Fruit fly (Drosophila melanogaster): ENCODE measurements around the gene CG1792.
A peak's percentile ranks its signal among the peaks of the same experiment; 100 is the strongest.

CG1792 gene

DNA sequence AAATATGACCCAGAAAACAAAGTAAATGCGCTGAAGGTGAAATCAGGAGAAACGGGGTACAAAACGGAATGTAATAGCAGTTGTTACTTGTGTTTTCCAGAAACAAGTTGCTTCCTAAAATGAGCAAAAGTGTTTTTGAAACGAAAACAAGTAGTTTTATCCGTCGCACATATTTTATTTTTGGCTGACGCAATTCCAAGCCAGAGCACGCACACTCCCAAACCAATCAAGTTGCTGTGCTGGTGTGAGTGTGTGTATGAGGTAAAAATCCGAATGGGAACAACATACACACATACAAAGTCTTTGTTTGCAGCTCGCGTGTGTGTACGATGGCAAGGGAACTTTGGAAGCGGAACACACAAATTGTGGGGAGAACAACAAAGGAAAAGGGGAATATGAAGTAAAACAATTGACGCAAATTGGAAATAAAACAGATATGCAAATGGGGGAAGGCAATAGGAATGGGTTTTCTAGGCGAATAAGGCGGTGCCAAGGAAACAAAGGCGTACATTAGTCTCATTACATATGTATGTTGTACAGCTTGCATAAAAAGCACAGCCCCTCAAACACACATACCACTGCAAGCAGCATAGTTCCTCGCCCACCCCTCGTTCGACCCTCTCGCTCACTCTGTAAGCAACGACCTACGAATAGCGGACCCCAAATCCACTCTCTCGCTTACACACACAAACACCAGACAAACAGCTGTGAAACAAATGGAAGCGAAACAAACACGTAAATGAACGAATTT is 7.5 kb upstream of the CG1792 start (continued):
- TF ChIP-seq chm (GFP tag; IDR thresholded peaks at IDR 0.05) (no peak), Fer2 (tag; optimal IDR thresholded peaks at IDR 0.05) (no peak), CG4854 (GFP tag; optimal IDR thresholded peaks at IDR 0.05) (no peak), CG4328 (GFP tag; optimal IDR thresholded peaks at IDR 0.05) (no peak), pros (GFP tag; optimal IDR thresholded peaks at IDR 0.05) (peak; percentile 64), nau (GFP tag; optimal IDR thresholded peaks at IDR 0.05) (no peak), CG18476 (GFP tag; optimal IDR thresholded peaks at IDR 0.05) (no peak), nmo (GFP tag; optimal IDR thresholded peaks at IDR 0.05) (peak; percentile 13), CG7372 (GFP tag; IDR thresholded peaks at IDR 0.05) (no peak), CG14965 (GFP tag; optimal IDR thresholded peaks at IDR 0.05; ENCODE audit: borderline replicate concordance) (no peak), CG10274 (GFP tag; optimal IDR thresholded peaks at IDR 0.05) (no peak), CG13287 (GFP tag; IDR thresholded peaks at IDR 0.05; ENCODE audit: partially characterized antibody) (no peak), CG12769 (tag; optimal IDR thresholded peaks at IDR 0.05) (peak; percentile 87), CG6765 (GFP tag; optimal IDR thresholded peaks at IDR 0.05) (no peak), zfh2 (GFP tag; optimal IDR thresholded peaks at IDR 0.05) (no peak), CG10431 (GFP tag; optimal IDR thresholded peaks at IDR 0.05) (no peak), GATAe (GFP tag; conservative IDR thresholded peaks at IDR 0.05) (no peak), klu (GFP tag; IDR thresholded peaks at IDR 0.05) (no peak), psq (GFP tag; optimal IDR thresholded peaks at IDR 0.05) (no peak), emc (GFP tag; optimal IDR thresholded peaks at IDR 0.05) (no peak), CG17802 (tag; optimal IDR thresholded peaks at IDR 0.05) (no peak), disco-r (GFP tag; optimal IDR thresholded peaks at IDR 0.05) (no peak), amos (GFP tag; IDR thresholded peaks at IDR 0.05; ENCODE audit: partially characterized antibody) (no peak), CG15073 (GFP tag; optimal IDR thresholded peaks at IDR 0.05) (no peak), onecut (GFP tag; IDR thresholded peaks at IDR 0.05) (no peak), CG1647 (GFP tag; optimal IDR thresholded peaks at IDR 0.05) (no peak), ac (GFP tag; optimal IDR thresholded peaks at IDR 0.05) (no peak), sug (tag; optimal IDR thresholded peaks at IDR 0.05) (peak; percentile 30), CG30020 (tag; optimal IDR thresholded peaks at IDR 0.05) (no peak), CG10543 (GFP tag; optimal IDR thresholded peaks at IDR 0.05) (peak; percentile 78), tx (GFP tag; optimal IDR thresholded peaks at IDR 0.05) (no peak), lbe (GFP tag; optimal IDR thresholded peaks at IDR 0.05) (peak; percentile 11), Dek (tag; optimal IDR thresholded peaks at IDR 0.05) (no peak), Ets65A (GFP tag) (no peak), cg (GFP tag; optimal IDR thresholded peaks at IDR 0.05) (peak; percentile 97), Dad (GFP tag; optimal IDR thresholded peaks at IDR 0.05) (no peak), Asciz (GFP tag; optimal IDR thresholded peaks at IDR 0.05) (no peak), chn (GFP tag; optimal IDR thresholded peaks at IDR 0.05) (peak; percentile 43), CG2202 (tag; optimal IDR thresholded peaks at IDR 0.05) (no peak), mirr (GFP tag; optimal IDR thresholded peaks at IDR 0.05) (peak; percentile 32), Side (GFP tag; optimal IDR thresholded peaks at IDR 0.05) (no peak), her (GFP tag; optimal IDR thresholded peaks at IDR 0.05) (no peak), MBD-R2 (GFP tag; IDR thresholded peaks at IDR 0.05) (no peak), Hmx (GFP tag; optimal IDR thresholded peaks at IDR 0.05) (no peak), Nf-YB (GFP tag; optimal IDR thresholded peaks at IDR 0.05) (no peak), ssp (GFP tag; IDR thresholded peaks at IDR 0.05) (no peak), inv (GFP tag; IDR thresholded peaks at IDR 0.05; ENCODE audit: partially characterized antibody) (no peak), Hand (GFP tag; optimal IDR thresholded peaks at IDR 0.05) (peak; percentile 11), CG12104 (GFP tag; optimal IDR thresholded peaks at IDR 0.05) (no peak), kay (GFP tag; optimal IDR thresholded peaks at IDR 0.05) (peak; percentile 33)

Data from whole organism, embryonic.